Worm (Caenorhabditis elegans): Measurements from ENCODE around the gene sre-16.
A peak's percentile ranks its signal among the peaks of the same experiment; 100 is the strongest.

The sre-16 gene

ce11 chrIV:12236011-12236410 lies at the start of gene sre-16:
Gene sre-16, minus strand, starts transcription at chrIV:12236111.
- no peak for TF ChIP-seq ces-1 (GFP tag; optimal IDR thresholded peaks at IDR 0.05)
- no peak for TF ChIP-seq hlh-11 (tag; optimal IDR thresholded peaks at IDR 0.05)
- no peak for TF ChIP-seq nhr-237 (tag; optimal IDR thresholded peaks at IDR 0.05)
- TF ChIP-seq ztf-11 (tag; optimal IDR thresholded peaks at IDR 0.05) = no peak
- no peak for TF ChIP-seq hmg-1.1 (GFP tag; IDR thresholded peaks at IDR 0.05)
- TF ChIP-seq snpc-1.2 (GFP tag; IDR thresholded peaks at IDR 0.05) = no peak
- no peak for TF ChIP-seq fkh-10 (GFP tag; optimal IDR thresholded peaks at IDR 0.05)
- TF ChIP-seq egl-43 (GFP tag; IDR thresholded peaks at IDR 0.05) = no peak
- TF ChIP-seq ceh-62 (tag; optimal IDR thresholded peaks at IDR 0.05) = no peak
- no peak for TF ChIP-seq F44E2.7 (GFP tag; IDR thresholded peaks at IDR 0.05)
- TF ChIP-seq madf-9 (GFP tag; conservative IDR thresholded peaks at IDR 0.05) = no peak
- TF ChIP-seq ceh-82 (tag; optimal IDR thresholded peaks at IDR 0.05) = no peak
- no peak for TF ChIP-seq mdt-29 (GFP tag; IDR thresholded peaks at IDR 0.05)
- TF ChIP-seq nhr-111 (GFP tag; optimal IDR thresholded peaks at IDR 0.05) = no peak
- no peak for TF ChIP-seq cey-2 (tag; optimal IDR thresholded peaks at IDR 0.05; ENCODE audit: borderline replicate concordance, insufficient read depth)
- TF ChIP-seq T20F7.1 (GFP tag; optimal IDR thresholded peaks at IDR 0.05) = no peak
- no peak for TF ChIP-seq jun-1 (tag; optimal IDR thresholded peaks at IDR 0.05)
- TF ChIP-seq saeg-2 (GFP tag; IDR thresholded peaks at IDR 0.05) = no peak
- TF ChIP-seq ZK546.5 (tag; optimal IDR thresholded peaks at IDR 0.05) = no peak

ce11 chrIV:12282873-12283272 lies 47.0 kb upstream of the sre-16 start, which contains the start of gene hpo-12:
Gene hpo-12, plus strand, starts transcription at chrIV:12283173.
- no peak for TF ChIP-seq ceh-20 (GFP tag; IDR thresholded peaks at IDR 0.05)
- TF ChIP-seq unc-62 (GFP tag; optimal IDR thresholded peaks at IDR 0.05 in 1 of 2) = peak in 1 of 2 experiments; percentile 44
- no peak for TF ChIP-seq unc-62 (tag; optimal IDR thresholded peaks at IDR 0.05)
- no peak for TF ChIP-seq ztf-11 (tag; optimal IDR thresholded peaks at IDR 0.05)

ce11 chrIV:12282157-12282789 lies 46.4 kb upstream of the sre-16 start, which contains the start of the genes C42C1.12 and C42C1.19:
Gene C42C1.12, minus strand, starts transcription at chrIV:12282207.
Gene C42C1.19, plus strand, starts transcription at chrIV:12282739.
- TF ChIP-seq lsy-2 (tag; optimal IDR thresholded peaks at IDR 0.05) (peak in 1 of 2 experiments; percentile 73), hlh-30 (tag; optimal IDR thresholded peaks at IDR 0.05; ENCODE audit: insufficient read depth) (no peak), cey-2 (tag; optimal IDR thresholded peaks at IDR 0.05; ENCODE audit: borderline replicate concordance, insufficient read depth) (no peak), dpl-1 (GFP tag; optimal IDR thresholded peaks at IDR 0.05) (peak; percentile 53), F26F4.8 (GFP tag; conservative IDR thresholded peaks at IDR 0.05) (no peak), dve-1 (tag; optimal IDR thresholded peaks at IDR 0.05; ENCODE audit: insufficient read depth) (peak; percentile 7), hif-1 (tag; optimal IDR thresholded peaks at IDR 0.05) (no peak), ztf-7 (tag; optimal IDR thresholded peaks at IDR 0.05) (peak; percentile 73), mes-2 (tag; optimal IDR thresholded peaks at IDR 0.05; ENCODE audit: poor library complexity, severe bottlenecking) (peak; percentile 45)

- TF ChIP-seq nhr-76 (tag; optimal IDR thresholded peaks at IDR 0.05) (no peak), nhr-48 (tag; optimal IDR thresholded peaks at IDR 0.05) (no peak), hlh-11 (tag; optimal IDR thresholded peaks at IDR 0.05) (peak; percentile 2), daf-16 (GFP tag; optimal IDR thresholded peaks at IDR 0.05) (no peak), daf-16 (tag; optimal IDR thresholded peaks at IDR 0.05) (peak; percentile 16), dve-1 (tag; optimal IDR thresholded peaks at IDR 0.05; ENCODE audit: insufficient read depth) (peak; percentile 27), hlh-30 (tag; optimal IDR thresholded peaks at IDR 0.05; ENCODE audit: insufficient read depth) (no peak), pha-4 (GFP tag; IDR thresholded peaks at IDR 0.05) (no peak), pha-4 (tag; optimal IDR thresholded peaks at IDR 0.05) (no peak), nhr-102 (tag; optimal IDR thresholded peaks at IDR 0.05) (no peak), Y5F2A.4 (GFP tag; optimal IDR thresholded peaks at IDR 0.05) (no peak), nhr-237 (tag; optimal IDR thresholded peaks at IDR 0.05) (no peak), rbr-2 (tag; optimal IDR thresholded peaks at IDR 0.05) (no peak), nhr-28 (tag; optimal IDR thresholded peaks at IDR 0.05) (peak; percentile 20), Y48G9A.11 (GFP tag; IDR thresholded peaks at IDR 0.05) (no peak), daf-12 (tag; optimal IDR thresholded peaks at IDR 0.05) (no peak), madf-5 (GFP tag; IDR thresholded peaks at IDR 0.05) (no peak), egl-43 (GFP tag; IDR thresholded peaks at IDR 0.05) (no peak), F49E8.2 (tag; optimal IDR thresholded peaks at IDR 0.05; ENCODE audit: borderline replicate concordance) (no peak), dmd-6 (GFP tag; IDR thresholded peaks at IDR 0.05) (peak; percentile 42; the same call in 1 of the 2 replicates)
These were observed 43.4 kb upstream of the sre-16 start, which contains the start of gene ltah-1.1 for ce11 chrIV:12279340-12279739. Gene ltah-1.1, plus strand, starts transcription at chrIV:12279622.

All from whole organism, L4 larva.